Fruit fly (Drosophila melanogaster): Measurements from ENCODE around the gene CG7557.

dm6 chr3L:11431251-11431925 lies 13.6 kb upstream of the CG7557 start:
- no peak for TF ChIP-seq Myc (optimal IDR thresholded peaks at IDR 0.05)
- TF ChIP-seq Jra (GFP tag; optimal IDR thresholded peaks at IDR 0.05), result peak; percentile 72
- TF ChIP-seq sage (GFP tag; optimal IDR thresholded peaks at IDR 0.05), result peak; percentile 54
- peak; percentile 85 for TF ChIP-seq fru (GFP tag; optimal IDR thresholded peaks at IDR 0.05)
- peak; percentile 93 for TF ChIP-seq tai (GFP tag; optimal IDR thresholded peaks at IDR 0.05)
- TF ChIP-seq br (GFP tag; optimal IDR thresholded peaks at IDR 0.05), result peak; percentile 94
- peak; percentile 9 for TF ChIP-seq CrebA (GFP tag; optimal IDR thresholded peaks at IDR 0.05; ENCODE audit: borderline replicate concordance)

All from whole organism, wandering third instar larva.